Worm (Caenorhabditis elegans): Measurements from ENCODE around the gene zip-12.
"Not testable (repeated sequence)": the region's sequence is repeated elsewhere in the genome, so short reads cannot be mapped to it uniquely, and the experiment has no call there.

Gene zip-12

ce11 chrIII:12292465-12292864, 35.2 kb upstream of the zip-12 start:
- TF ChIP-seq xnd-1 (tag; optimal IDR thresholded peaks at IDR 0.05) = no peak
- TF ChIP-seq Y67H2A.10 (GFP tag; conservative IDR thresholded peaks at IDR 0.05) = no peak
- no peak for TF ChIP-seq C17E4.6 (GFP tag; IDR thresholded peaks at IDR 0.05)
- TF ChIP-seq nhr-27 (tag; optimal IDR thresholded peaks at IDR 0.05) = no peak

DNA sequence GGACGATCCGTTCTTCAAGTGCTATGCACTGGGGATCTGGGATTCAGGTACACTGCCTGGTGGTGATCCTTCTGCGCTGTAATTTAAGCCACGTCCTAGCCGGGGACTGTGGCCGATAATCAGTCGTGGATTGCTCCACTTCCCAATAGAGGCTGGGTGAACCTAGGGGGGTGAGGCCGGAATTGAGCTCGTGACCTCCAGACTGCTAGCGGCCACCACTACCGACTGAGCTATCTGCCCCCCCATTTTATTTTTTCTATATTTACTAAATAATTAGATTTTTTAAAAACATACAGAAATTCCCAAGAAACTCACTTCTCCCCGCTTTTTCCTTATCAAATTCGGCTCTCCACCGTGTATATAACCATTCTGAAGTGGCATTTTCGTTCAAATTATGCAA, 30.4 kb upstream of the zip-12 start:
- TF ChIP-seq gei-17 (GFP tag; optimal IDR thresholded peaks at IDR 0.05) = no peak
- TF ChIP-seq egl-44 (GFP tag; IDR thresholded peaks at IDR 0.05) = 0 out of 2 replicates have a peak, but pooled peaks have one; percentile 46
- no peak for TF ChIP-seq rpc-1 (optimal IDR thresholded peaks at IDR 0.05)
- TF ChIP-seq rpc-1 (tag; optimal IDR thresholded peaks at IDR 0.05) = peak; percentile 56
- no peak for TF ChIP-seq ceh-100 (GFP tag; IDR thresholded peaks at IDR 0.05)
- no peak for TF ChIP-seq snpc-1.1 (tag; optimal IDR thresholded peaks at IDR 0.05; ENCODE audit: insufficient read depth)
- TF ChIP-seq Y67H2A.10 (GFP tag; conservative IDR thresholded peaks at IDR 0.05) = no peak
- TF ChIP-seq B0261.1 (tag; optimal IDR thresholded peaks at IDR 0.05) = no peak
- peak; percentile 32 for TF ChIP-seq tbp1 (GFP tag; optimal IDR thresholded peaks at IDR 0.05)
- TF ChIP-seq bed-1 (GFP tag; IDR thresholded peaks at IDR 0.05) = no peak
- TF ChIP-seq aptf-3 (GFP tag; IDR thresholded peaks at IDR 0.05) = no peak

DNA sequence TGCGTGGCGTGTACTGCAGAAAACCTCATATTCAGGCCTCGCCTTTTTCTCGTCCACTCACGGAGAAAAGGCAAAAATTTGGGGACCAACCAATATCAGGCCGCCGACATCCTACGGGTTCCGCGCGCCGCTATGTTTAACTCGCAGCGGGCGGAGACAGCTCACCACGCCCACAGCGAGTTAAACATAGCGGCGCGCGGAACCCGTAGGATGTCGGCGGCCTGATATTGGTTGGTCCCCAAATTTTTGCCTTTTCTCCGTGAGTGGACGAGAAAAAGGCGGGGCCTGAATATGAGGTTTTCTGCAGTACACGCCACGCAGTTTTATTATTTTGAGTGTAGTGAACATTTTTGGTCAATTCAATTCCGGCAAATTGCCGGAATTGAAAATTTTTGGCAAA, 29.2 kb upstream of the zip-12 start:
- TF ChIP-seq snpc-1.1 (tag; optimal IDR thresholded peaks at IDR 0.05; ENCODE audit: insufficient read depth) = peak; percentile 43
- peak; percentile 18; the same call in 1 of the 2 replicates for TF ChIP-seq hmg-1.2 (GFP tag; IDR thresholded peaks at IDR 0.05)
- not testable (repeated sequence) for TF ChIP-seq snpc-4 (GFP tag; optimal IDR thresholded peaks at IDR 0.05)
- peak in 2 of 4 experiments; percentile 64 to 90 for TF ChIP-seq snpc-4 (tag; optimal IDR thresholded peaks at IDR 0.05)

ce11 chrIII:12299259-12299658, 28.5 kb upstream of the zip-12 start:
- TF ChIP-seq cebp-1 (GFP tag; IDR thresholded peaks at IDR 0.05) (no peak), cebp-1 (tag; optimal IDR thresholded peaks at IDR 0.05) (no peak), ekl-4 (GFP tag; IDR thresholded peaks at IDR 0.05) (no peak), Y53F4B.3 (GFP tag; IDR thresholded peaks at IDR 0.05) (no peak), ZK185.1 (tag; optimal IDR thresholded peaks at IDR 0.05; ENCODE audit: poor library complexity, severe bottlenecking) (no peak), ceh-100 (GFP tag; IDR thresholded peaks at IDR 0.05) (no peak), nhr-90 (tag; optimal IDR thresholded peaks at IDR 0.05) (no peak), F39B2.1 (GFP tag; IDR thresholded peaks at IDR 0.05) (no peak), gei-17 (GFP tag; optimal IDR thresholded peaks at IDR 0.05) (no peak), snpc-1.3 (tag; optimal IDR thresholded peaks at IDR 0.05; ENCODE audit: insufficient read depth) (no peak), nhr-80 (tag; optimal IDR thresholded peaks at IDR 0.05) (no peak), ccch-3 (GFP tag; optimal IDR thresholded peaks at IDR 0.05) (no peak), madf-6 (GFP tag; IDR thresholded peaks at IDR 0.05) (no peak), dpl-1 (GFP tag; optimal IDR thresholded peaks at IDR 0.05) (no peak), lin-40 (tag; optimal IDR thresholded peaks at IDR 0.05) (no peak), efl-1 (GFP tag; optimal IDR thresholded peaks at IDR 0.05) (no peak), egl-18 (GFP tag; IDR thresholded peaks at IDR 0.05) (no peak), lsy-27 (tag; optimal IDR thresholded peaks at IDR 0.05; ENCODE audit: borderline replicate concordance, insufficient read depth) (no peak), K11D2.4 (GFP tag; IDR thresholded peaks at IDR 0.05) (no peak)
